Fruit fly (Drosophila melanogaster) whole organism, prepupa: ENCODE results near the gene pns.

Source experiments
- CG10631 ChIP-seq: fragments of 200-800 bp; sonication (Bioruptor generic); optimal IDR thresholded peaks from 2 replicates; lab custom pipeline; 2016; ENCODE audit warnings: missing biosample characterization, missing genetic modification characterization
- CG11762 ChIP-seq: fragments of 200-800 bp; sonication (Bioruptor generic); optimal IDR thresholded peaks from 3 replicates; lab custom pipeline; 2016; ENCODE audit warnings: missing biosample characterization, missing genetic modification characterization; ENCODE audit not compliant: insufficient read depth
- CG11902 ChIP-seq: fragments of 200-800 bp; sonication (Bioruptor generic); optimal IDR thresholded peaks from 3 replicates; lab custom pipeline; 2016; ENCODE audit warnings: missing biosample characterization, missing genetic modification characterization
- CG15336 ChIP-seq: fragments of 200-800 bp; sonication (Bioruptor generic); IDR thresholded peaks from 2 replicates; pipeline ENCODE4 v1.3.6; 2022; ENCODE audit warnings: missing biosample characterization, missing genetic modification characterization
- CG1621 ChIP-seq: fragments of 200-800 bp; sonication (Bioruptor generic); optimal IDR thresholded peaks from 3 replicates; lab custom pipeline; 2018; ENCODE audit warnings: missing biosample characterization, mild to moderate bottlenecking, missing genetic modification characterization
- CG16779 ChIP-seq: fragments of 200-800 bp; sonication (Bioruptor generic); optimal IDR thresholded peaks from 3 replicates; lab custom pipeline; 2017; ENCODE audit warnings: missing biosample characterization, mild to moderate bottlenecking, missing genetic modification characterization
- CG3032 ChIP-seq: fragments of 200-800 bp; optimal IDR thresholded peaks from 2 replicates; lab custom pipeline; 2019; ENCODE audit warnings: missing biosample characterization, mild to moderate bottlenecking, missing genetic modification characterization, moderate library complexity
- CG31627 ChIP-seq: fragments of 200-800 bp; sonication (Bioruptor generic); optimal IDR thresholded peaks from 3 replicates; lab custom pipeline; 2016; ENCODE audit warnings: missing biosample characterization, missing genetic modification characterization
- CG34406 ChIP-seq: fragments of 200-800 bp; sonication (Bioruptor generic); optimal IDR thresholded peaks from 3 replicates; lab custom pipeline; 2016; ENCODE audit warnings: missing biosample characterization, missing genetic modification characterization
- CG3919 ChIP-seq: fragments of 200-800 bp; sonication (Bioruptor generic); optimal IDR thresholded peaks from 3 replicates; lab custom pipeline; 2016; ENCODE audit warnings: missing biosample characterization, missing genetic modification characterization
- CG4318 ChIP-seq: fragments of 200-800 bp; sonication (Bioruptor generic); optimal IDR thresholded peaks from 3 replicates; lab custom pipeline; 2017; ENCODE audit warnings: missing biosample characterization, mild to moderate bottlenecking, missing genetic modification characterization
- CG6163 ChIP-seq: fragments of 200-800 bp; sonication (Bioruptor generic); IDR thresholded peaks from 3 replicates; pipeline ENCODE4 v1.3.6; 2022; ENCODE audit warnings: missing biosample characterization, missing genetic modification characterization
- CG6276 ChIP-seq: fragments of 200-800 bp; sonication (Bioruptor generic); optimal IDR thresholded peaks from 2 replicates; lab custom pipeline; 2017; ENCODE audit warnings: missing biosample characterization, mild to moderate bottlenecking, missing genetic modification characterization
- CG6808 ChIP-seq: fragments of 200-800 bp; sonication (Bioruptor generic); optimal IDR thresholded peaks from 3 replicates; lab custom pipeline; 2017; ENCODE audit warnings: missing biosample characterization, missing genetic modification characterization, mild to moderate bottlenecking, moderate library complexity, missing genetic modification reagents
- CG6854 ChIP-seq: fragments of 200-800 bp; sonication (Bioruptor generic); optimal IDR thresholded peaks from 2 replicates; lab custom pipeline; 2017; ENCODE audit warnings: missing biosample characterization, mild to moderate bottlenecking, missing genetic modification characterization
- CG7368 ChIP-seq: fragments of 200-800 bp; sonication (Bioruptor generic); optimal IDR thresholded peaks from 3 replicates; lab custom pipeline; 2016; ENCODE audit warnings: missing biosample characterization, missing genetic modification characterization
- CG8119 ChIP-seq: fragments of 200-800 bp; sonication (Bioruptor generic); IDR thresholded peaks from 3 replicates; pipeline ENCODE4 v1.3.6; 2022; ENCODE audit warnings: missing biosample characterization, missing genetic modification characterization
- CG8632 ChIP-seq: fragments of 200-800 bp; sonication (Bioruptor generic); optimal IDR thresholded peaks from 3 replicates; lab custom pipeline; 2016; ENCODE audit warnings: missing biosample characterization, missing genetic modification characterization
- CG9139 ChIP-seq: fragments of 200-800 bp; sonication (Bioruptor generic); optimal IDR thresholded peaks from 3 replicates; lab custom pipeline; 2017; ENCODE audit warnings: missing biosample characterization, mild to moderate bottlenecking, missing genetic modification characterization
- Eip75B ChIP-seq: fragments of 200-800 bp; sonication (Bioruptor generic); optimal IDR thresholded peaks from 3 replicates; lab custom pipeline; 2016; ENCODE audit warnings: missing biosample characterization, missing genetic modification characterization
- Eip78C ChIP-seq: fragments of 200-800 bp; sonication (Bioruptor generic); peaks from one replicate; lab custom pipeline; 2016; ENCODE audit warnings: missing biosample characterization, missing genetic modification characterization
- Eip93F ChIP-seq: fragments of 200-800 bp; sonication (Bioruptor generic); optimal IDR thresholded peaks from 2 replicates; lab custom pipeline; 2016; ENCODE audit warnings: missing biosample characterization, mild to moderate bottlenecking, missing genetic modification characterization
- Ets21C ChIP-seq: fragments of 200-800 bp; sonication (Bioruptor generic); optimal IDR thresholded peaks from 3 replicates; lab custom pipeline; 2016; ENCODE audit warnings: missing biosample characterization, missing genetic modification characterization
- Hr4 ChIP-seq: fragments of 200-800 bp; sonication (Bioruptor generic); optimal IDR thresholded peaks from 3 replicates; lab custom pipeline; 2016; ENCODE audit warnings: missing biosample characterization, missing genetic modification characterization
- Lpt ChIP-seq: fragments of 200-800 bp; sonication (Bioruptor generic); optimal IDR thresholded peaks from 3 replicates; lab custom pipeline; 2016; ENCODE audit warnings: missing biosample characterization, missing genetic modification characterization
- Met ChIP-seq: fragments of 200-800 bp; sonication (Bioruptor generic); optimal IDR thresholded peaks from 3 replicates; lab custom pipeline; 2016; ENCODE audit warnings: missing biosample characterization, missing genetic modification characterization
- Smox ChIP-seq: fragments of 200-800 bp; sonication (Bioruptor generic); optimal IDR thresholded peaks from 3 replicates; lab custom pipeline; 2016; ENCODE audit warnings: missing biosample characterization, missing genetic modification characterization
- achi ChIP-seq: fragments of 200-800 bp; sonication (Bioruptor generic); optimal IDR thresholded peaks from 3 replicates; lab custom pipeline; 2016; ENCODE audit warnings: missing biosample characterization, missing genetic modification characterization
- dac ChIP-seq: fragments of 200-800 bp; sonication (Bioruptor generic); optimal IDR thresholded peaks from 2 replicates; lab custom pipeline; 2017; ENCODE audit warnings: missing biosample characterization, mild to moderate bottlenecking, missing genetic modification characterization
- dsx ChIP-seq: fragments of 200-800 bp; optimal IDR thresholded peaks from 3 replicates; lab custom pipeline; 2019; ENCODE audit warnings: missing biosample characterization, mild to moderate bottlenecking, missing genetic modification characterization, moderate library complexity; ENCODE audit not compliant: poor library complexity, severe bottlenecking
- eg ChIP-seq: fragments of 200-800 bp; sonication (Bioruptor generic); IDR thresholded peaks from 3 replicates; pipeline ENCODE4 v1.3.6; 2022; ENCODE audit warnings: missing biosample characterization, missing genetic modification characterization
- esn ChIP-seq: fragments of 200-800 bp; sonication (Bioruptor generic); optimal IDR thresholded peaks from 2 replicates; lab custom pipeline; 2016; ENCODE audit warnings: missing biosample characterization, mild to moderate bottlenecking, missing genetic modification characterization, moderate library complexity
- fd85E ChIP-seq: fragments of 200-800 bp; sonication (Bioruptor generic); optimal IDR thresholded peaks from 3 replicates; lab custom pipeline; 2016; ENCODE audit warnings: missing biosample characterization, missing genetic modification characterization
- fkh ChIP-seq: fragments of 200-800 bp; sonication (Bioruptor generic); optimal IDR thresholded peaks from 3 replicates; lab custom pipeline; 2017; ENCODE audit warnings: missing biosample characterization, mild to moderate bottlenecking, missing genetic modification characterization, moderate library complexity
- lz ChIP-seq: fragments of 200-800 bp; sonication (Bioruptor generic); optimal IDR thresholded peaks from 3 replicates; lab custom pipeline; 2016; ENCODE audit warnings: missing biosample characterization, missing genetic modification characterization
- net ChIP-seq: fragments of 200-800 bp; sonication (Bioruptor generic); optimal IDR thresholded peaks from 3 replicates; lab custom pipeline; 2016; ENCODE audit warnings: missing biosample characterization, missing genetic modification characterization
- pdm3 ChIP-seq: fragments of 200-800 bp; sonication (Bioruptor generic); optimal IDR thresholded peaks from 3 replicates; lab custom pipeline; 2016; ENCODE audit warnings: missing biosample characterization, missing genetic modification characterization
- salr ChIP-seq, 2 experiments: fragments of 200-800 bp; sonication (Bioruptor generic); optimal IDR thresholded peaks; 3 replicates each; lab custom pipeline; 2016 to 2018; ENCODE audit warnings: missing biosample characterization in 2 of 2, missing genetic modification characterization in 2 of 2, mild to moderate bottlenecking in 1 of 2
- spab ChIP-seq: fragments of 200-800 bp; sonication (Bioruptor generic); optimal IDR thresholded peaks from 2 replicates; lab custom pipeline; 2017; ENCODE audit warnings: missing biosample characterization, mild to moderate bottlenecking, missing genetic modification characterization, missing genetic modification reagents
- ss ChIP-seq, 2 experiments: fragments of 200-800 bp; sonication (Bioruptor generic); optimal IDR thresholded peaks; 2 replicates in 1 of 2; 3 replicates in 1 of 2; lab custom pipeline; 2017 to 2018; ENCODE audit warnings: mild to moderate bottlenecking in 2 of 2, missing biosample characterization in 2 of 2, missing genetic modification characterization in 2 of 2, moderate library complexity in 1 of 2
- svp ChIP-seq: fragments of 200-800 bp; sonication (Bioruptor generic); peaks from one replicate; lab custom pipeline; 2016; ENCODE audit warnings: missing biosample characterization, missing genetic modification characterization
- topi ChIP-seq: fragments of 200-800 bp; sonication (Bioruptor generic); optimal IDR thresholded peaks from 3 replicates; lab custom pipeline; 2016; ENCODE audit warnings: missing biosample characterization, missing genetic modification characterization
- vri ChIP-seq: fragments of 200-800 bp; sonication (Bioruptor generic); optimal IDR thresholded peaks from 3 replicates; lab custom pipeline; 2016; ENCODE audit warnings: missing biosample characterization, mild to moderate bottlenecking, missing genetic modification characterization

pns gene

dm6 chr3L:1576489-1577106 lies 39.7 kb downstream of the pns start, which contains the start of gene CG13917:
TSS of gene CG13917 (plus strand) at chr3L:1576699.
- TF ChIP-seq Eip93F (GFP tag; lab: Kevin White, UChicago) (no peak), CG16779 (tag; lab: Kevin White, UChicago) (peak; percentile 7), achi (GFP tag; lab: Kevin White, UChicago) (no peak), Eip78C (peak; percentile 85), Eip75B (GFP tag; lab: Kevin White, UChicago) (no peak), pdm3 (GFP tag; lab: Kevin White, UChicago) (no peak), CG6163 (GFP tag; lab: Robert Waterston, UW) (peak; percentile 33; the same call in 1 of the 3 replicates), dsx (GFP tag; lab: Kevin White, UChicago) (peak; percentile 45), CG11762 (GFP tag; lab: Kevin White, UChicago) (no peak), CG8632 (no peak), CG6854 (GFP tag; lab: Kevin White, UChicago) (peak; percentile 71), lz (GFP tag; lab: Kevin White, UChicago) (no peak), CG34406 (GFP tag; lab: Kevin White, UChicago) (no peak), topi (GFP tag; lab: Kevin White, UChicago) (no peak), esn (GFP tag; lab: Kevin White, UChicago) (no peak), salr (GFP tag; optimal IDR thresholded peaks at IDR 0.05; lab: Kevin White, UChicago) (no peak), eg (0 out of 3 replicates have a peak, but pooled peaks have one; percentile 21), CG3032 (no peak), CG6276 (GFP tag; lab: Kevin White, UChicago) (peak; percentile 36), CG6808 (GFP tag; lab: Kevin White, UChicago) (peak; percentile 29), fd85E (GFP tag; lab: Kevin White, UChicago) (no peak), ss (GFP tag; optimal IDR thresholded peaks at IDR 0.05; lab: Kevin White, UChicago) (peak in 1 of 2 experiments; percentile 42), net (no peak), Smox (GFP tag; lab: Kevin White, UChicago) (no peak), Lpt (GFP tag; lab: Kevin White, UChicago) (no peak), CG15336 (no peak), CG1621 (tag; lab: Kevin White, UChicago) (no peak), CG8119 (GFP tag; lab: Robert Waterston, UW) (0 out of 3 replicates have a peak, but pooled peaks have one; percentile 15), Met (GFP tag; lab: Kevin White, UChicago) (no peak), CG9139 (GFP tag; lab: Kevin White, UChicago) (no peak), CG10631 (GFP tag; lab: Kevin White, UChicago) (no peak)

- TF ChIP-seq dac (no peak), Hr4 (GFP tag; lab: Kevin White, UChicago) (no peak), Ets21C (no peak), eg (0 out of 3 replicates have a peak, but pooled peaks have one; percentile 26), CG11902 (GFP tag; lab: Kevin White, UChicago) (no peak), Eip93F (GFP tag; lab: Kevin White, UChicago) (no peak)
Measured at dm6 chr3L:1577338-1577737, 40.4 kb downstream of the pns start.

- TF ChIP-seq achi (GFP tag; lab: Kevin White, UChicago) = peak; percentile 19
- peak; percentile 33; the same call in 1 of the 3 replicates for TF ChIP-seq CG6163 (GFP tag; lab: Robert Waterston, UW)
- TF ChIP-seq CG10631 (GFP tag; lab: Kevin White, UChicago) = no peak
- peak; percentile 61 for TF ChIP-seq svp (GFP tag; lab: Kevin White, UChicago)
- TF ChIP-seq Eip78C = peak; percentile 52
- TF ChIP-seq Hr4 (GFP tag; lab: Kevin White, UChicago) = peak; percentile 1
- TF ChIP-seq CG31627 (GFP tag; lab: Kevin White, UChicago) = no peak
- TF ChIP-seq CG4318 = no peak
- no peak for TF ChIP-seq pdm3 (GFP tag; lab: Kevin White, UChicago)
- TF ChIP-seq spab (GFP tag; lab: Kevin White, UChicago) = no peak
- no peak for TF ChIP-seq CG7368 (GFP tag; lab: Kevin White, UChicago)
- peak; percentile 64 for TF ChIP-seq fkh (GFP tag; lab: Kevin White, UChicago)
- no peak for TF ChIP-seq Lpt (GFP tag; lab: Kevin White, UChicago)
- no peak for TF ChIP-seq vri (GFP tag; lab: Kevin White, UChicago)
- TF ChIP-seq CG3919 (GFP tag; lab: Kevin White, UChicago) = peak; percentile 5
- 0 out of 3 replicates have a peak, but pooled peaks have one; percentile 16 for TF ChIP-seq CG8119 (GFP tag; lab: Robert Waterston, UW)
Measured at dm6 chr3L:1578391-1578948, 41.5 kb downstream of the pns start.
